Worm (Caenorhabditis elegans) whole organism, L2 larva: ENCODE results near the gene twk-3.

Experiments
- R02D3.7 ChIP-seq: fragments of 150-350 bp; optimal IDR thresholded peaks from 2 replicates; lab custom pipeline; 2014; ENCODE audit warnings: missing biosample characterization, missing genetic modification characterization
- aly-2 ChIP-seq: fragments of 150-350 bp; optimal IDR thresholded peaks from 2 replicates; lab custom pipeline; 2014; ENCODE audit warnings: missing biosample characterization, missing genetic modification characterization
- dmd-4 ChIP-seq: sonication (generic microtip); optimal IDR thresholded peaks from 2 replicates; lab custom pipeline; 2017; ENCODE audit warnings: missing biosample characterization, missing genetic modification characterization
- egl-27 ChIP-seq: sonication (generic microtip); optimal IDR thresholded peaks from 3 replicates; lab custom pipeline; 2017; ENCODE audit warnings: missing biosample characterization, missing genetic modification reagents, missing genetic modification characterization
- lin-39 ChIP-seq: fragments of 150-350 bp; optimal IDR thresholded peaks from 2 replicates; lab custom pipeline; 2014; ENCODE audit warnings: missing biosample characterization, missing genetic modification reagents, missing genetic modification characterization
- nhr-11 ChIP-seq: fragments of 150-350 bp; optimal IDR thresholded peaks from 2 replicates; lab custom pipeline; 2014; ENCODE audit warnings: missing biosample characterization, missing genetic modification characterization
- nhr-12 ChIP-seq: fragments of 150-350 bp; optimal IDR thresholded peaks from 2 replicates; lab custom pipeline; 2014; ENCODE audit warnings: missing biosample characterization, missing genetic modification characterization
- nhr-77 ChIP-seq: fragments of 150-350 bp; optimal IDR thresholded peaks from 2 replicates; lab custom pipeline; 2014; ENCODE audit warnings: missing biosample characterization, missing genetic modification characterization

DNA sequence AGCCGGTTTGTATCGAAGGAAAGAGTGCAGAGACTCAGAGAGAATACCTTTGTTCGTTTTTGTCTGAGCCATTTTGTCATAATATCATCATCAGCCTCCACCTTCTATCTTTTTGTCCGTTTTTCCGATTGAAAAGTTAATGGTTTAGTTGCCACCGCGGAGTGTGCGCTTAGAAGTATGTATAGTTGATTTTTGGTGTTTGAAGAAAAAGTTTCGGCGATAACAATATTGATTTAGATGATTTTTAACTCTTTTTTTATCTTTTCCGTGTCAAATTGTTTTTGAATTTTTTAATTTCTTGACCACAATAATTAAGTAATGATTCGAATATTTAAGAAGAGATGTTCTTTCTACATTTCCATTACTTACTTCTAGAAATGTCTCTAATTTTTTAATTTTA lies 7.0 kb downstream of the twk-3 start:
- TF ChIP-seq nhr-11 (tag; lab: Kevin White, UChicago) (no peak), lin-39 (tag; lab: Kevin White, UChicago) (no peak), R02D3.7 (tag; lab: Kevin White, UChicago) (no peak), aly-2 (tag; lab: Kevin White, UChicago) (no peak), dmd-4 (no peak), nhr-77 (tag; lab: Kevin White, UChicago) (no peak), egl-27 (tag; lab: Kevin White, UChicago) (no peak), nhr-12 (tag; lab: Kevin White, UChicago) (no peak)
